Worm (Caenorhabditis elegans): ENCODE measurements around the gene nhr-1.
A peak's percentile ranks its signal among the peaks of the same experiment; 100 is the strongest.

The nhr-1 gene

DNA sequence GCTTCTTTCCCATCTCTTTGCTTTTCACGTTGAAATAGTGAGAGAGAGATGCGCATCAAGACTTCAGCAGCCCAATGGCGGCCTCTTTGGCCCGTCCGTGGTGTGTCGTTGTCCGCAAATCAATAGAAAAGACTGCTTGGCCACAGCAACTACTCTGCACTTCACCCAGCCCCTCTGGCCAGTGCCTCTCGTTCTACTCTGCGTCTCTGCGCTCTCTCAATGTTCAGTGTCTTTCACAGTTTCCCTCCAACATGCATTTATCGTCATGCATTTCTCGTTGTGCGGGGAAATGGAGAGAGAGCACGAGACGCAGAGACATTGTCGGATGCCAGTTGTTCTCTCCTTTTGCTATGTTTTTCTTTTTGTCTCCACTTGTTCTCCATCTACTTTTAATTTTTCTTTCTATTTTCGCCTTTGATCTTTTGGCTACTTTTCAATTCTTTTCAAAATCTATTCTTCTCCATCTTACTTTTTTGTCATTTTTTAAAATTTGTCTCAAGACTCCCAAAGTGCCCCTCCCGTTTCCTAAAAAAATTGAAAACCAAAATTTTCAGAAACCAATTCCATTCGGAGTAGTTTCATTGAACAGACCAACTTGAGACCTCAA, at the start of gene nhr-1:
TSS of gene nhr-1 (plus strand) at position 557 of the 607 bp plus-strand sequence.
- no peak for TF ChIP-seq nhr-120 (GFP tag; IDR thresholded peaks at IDR 0.05)
- TF ChIP-seq hlh-26 (GFP tag; conservative IDR thresholded peaks at IDR 0.05) = no peak
- no peak for TF ChIP-seq let-526 (GFP tag; IDR thresholded peaks at IDR 0.05)
- no peak for TF ChIP-seq tbx-9 (tag; optimal IDR thresholded peaks at IDR 0.05; ENCODE audit: borderline replicate concordance)
- TF ChIP-seq Y95B8A.8 (GFP tag; IDR thresholded peaks at IDR 0.05) = no peak
- no peak for TF ChIP-seq ztf-25 (GFP tag; IDR thresholded peaks at IDR 0.05)
- no peak for TF ChIP-seq cebp-2 (GFP tag; IDR thresholded peaks at IDR 0.05)
- TF ChIP-seq mxl-1 (tag; optimal IDR thresholded peaks at IDR 0.05) = peak; percentile 11
- TF ChIP-seq nhr-90 (tag; optimal IDR thresholded peaks at IDR 0.05) = no peak
- TF ChIP-seq attf-5 (GFP tag; optimal IDR thresholded peaks at IDR 0.05) = peak; percentile 78
- no peak for TF ChIP-seq Y79H2A.3 (GFP tag; conservative IDR thresholded peaks at IDR 0.05)
- peak; percentile 58 for TF ChIP-seq ztf-26 (tag; optimal IDR thresholded peaks at IDR 0.05)
- TF ChIP-seq nhr-27 (tag; optimal IDR thresholded peaks at IDR 0.05) = no peak
- no peak for TF ChIP-seq C17E4.6 (GFP tag; IDR thresholded peaks at IDR 0.05)
- TF ChIP-seq hlh-12 (tag; optimal IDR thresholded peaks at IDR 0.05) = no peak
- TF ChIP-seq C06A6.2 (GFP tag; conservative IDR thresholded peaks at IDR 0.05) = peak; percentile 65
- TF ChIP-seq madf-8 (GFP tag; conservative IDR thresholded peaks at IDR 0.05) = no peak
- peak; percentile 16 for TF ChIP-seq lin-54 (GFP tag; optimal IDR thresholded peaks at IDR 0.05)
- TF ChIP-seq lin-26 (GFP tag; IDR thresholded peaks at IDR 0.05) = 0 out of 2 replicates have a peak, but pooled peaks have one; percentile 40
- TF ChIP-seq egl-44 (GFP tag; IDR thresholded peaks at IDR 0.05) = no peak
- TF ChIP-seq hsf-1 (GFP tag; IDR thresholded peaks at IDR 0.05) = 0 out of 2 replicates have a peak, but pooled peaks have one; percentile 12
- peak; percentile 66 for TF ChIP-seq pha-4 (tag; optimal IDR thresholded peaks at IDR 0.05)
- peak; percentile 18; the same call in 1 of the 2 replicates for TF ChIP-seq ekl-4 (GFP tag; IDR thresholded peaks at IDR 0.05)
- TF ChIP-seq ztf-6 (GFP tag; IDR thresholded peaks at IDR 0.05) = no peak
- TF ChIP-seq nhr-179 (tag; optimal IDR thresholded peaks at IDR 0.05) = no peak
- TF ChIP-seq let-607 (tag; optimal IDR thresholded peaks at IDR 0.05) = peak; percentile 31 to 64
- TF ChIP-seq F37B4.10 (GFP tag; IDR thresholded peaks at IDR 0.05) = no peak
- no peak for TF ChIP-seq B0019.2 (GFP tag; conservative IDR thresholded peaks at IDR 0.05)
- peak in 1 of 3 experiments; percentile 57 for TF ChIP-seq lin-35 (GFP tag; optimal IDR thresholded peaks at IDR 0.05)
- TF ChIP-seq T26A5.8 (tag; optimal IDR thresholded peaks at IDR 0.05) = no peak
- no peak for TF ChIP-seq rec-8 (tag; optimal IDR thresholded peaks at IDR 0.05)
- no peak for TF ChIP-seq egl-18 (GFP tag; IDR thresholded peaks at IDR 0.05)
- TF ChIP-seq athp-1 (tag; optimal IDR thresholded peaks at IDR 0.05) = peak; percentile 29
- TF ChIP-seq ztf-22 (GFP tag; optimal IDR thresholded peaks at IDR 0.05) = peak; percentile 59
- TF ChIP-seq F22D6.2 (tag; optimal IDR thresholded peaks at IDR 0.05) = no peak
- no peak for TF ChIP-seq him-1 (tag; optimal IDR thresholded peaks at IDR 0.05)
- no peak for TF ChIP-seq aptf-3 (GFP tag; IDR thresholded peaks at IDR 0.05)
- TF ChIP-seq attf-6 (GFP tag; IDR thresholded peaks at IDR 0.05) = no peak
- TF ChIP-seq F57A8.1 (GFP tag; optimal IDR thresholded peaks at IDR 0.05) = no peak
- TF ChIP-seq snpc-4 (GFP tag; optimal IDR thresholded peaks at IDR 0.05) = no peak
- peak; percentile 14 to 63 (median 58) for TF ChIP-seq snpc-4 (tag; optimal IDR thresholded peaks at IDR 0.05)
- no peak for TF ChIP-seq snpc-1.3 (tag; optimal IDR thresholded peaks at IDR 0.05; ENCODE audit: insufficient read depth)
- TF ChIP-seq zfh-2 (GFP tag; conservative IDR thresholded peaks at IDR 0.05) = peak; percentile 96
- TF ChIP-seq hmg-20 (GFP tag; IDR thresholded peaks at IDR 0.05) = no peak
- TF ChIP-seq T07F8.4 (tag; optimal IDR thresholded peaks at IDR 0.05) = no peak
- no peak for TF ChIP-seq lsl-1 (GFP tag; optimal IDR thresholded peaks at IDR 0.05)
- no peak for TF ChIP-seq ceh-79 (tag; optimal IDR thresholded peaks at IDR 0.05)
- no peak for TF ChIP-seq zim-3 (tag; optimal IDR thresholded peaks at IDR 0.05)
